Worm (Caenorhabditis elegans) whole organism, young adult: ENCODE data around the gene bath-23.

Source experiments
- B0261.1 ChIP-seq: sonication (generic microtip); optimal IDR thresholded peaks from 2 replicates; lab custom pipeline; 2016; ENCODE audit warnings: mild to moderate bottlenecking, missing genetic modification characterization, moderate library complexity, missing compliant biosample characterization
- C06A6.2 ChIP-seq: fragments of 200-800 bp; sonication (Bioruptor generic); conservative IDR thresholded peaks from 2 replicates; pipeline ENCODE4 v1.3.6; 2022; ENCODE audit warnings: missing genetic modification characterization, missing compliant biosample characterization
- D2030.7 ChIP-seq: fragments of 200-800 bp; sonication (Bioruptor generic); IDR thresholded peaks from 2 replicates; pipeline ENCODE4 v1.3.6; 2022; ENCODE audit warnings: missing genetic modification reagents, missing genetic modification characterization, missing compliant biosample characterization
- F10E7.11 ChIP-seq: sonication (generic microtip); optimal IDR thresholded peaks from 2 replicates; lab custom pipeline; 2017; ENCODE audit warnings: mild to moderate bottlenecking, missing genetic modification characterization, moderate library complexity, missing compliant biosample characterization
- F33H1.4 ChIP-seq: fragments of 200-800 bp; sonication (Bioruptor generic); IDR thresholded peaks from 2 replicates; pipeline ENCODE4 v1.3.6; 2022; ENCODE audit warnings: missing genetic modification reagents, missing genetic modification characterization, missing compliant biosample characterization
- F49E8.2 ChIP-seq: sonication (generic microtip); optimal IDR thresholded peaks from 3 replicates; lab custom pipeline; 2017; ENCODE audit warnings: missing genetic modification characterization, mild to moderate bottlenecking, missing compliant biosample characterization, antibody characterized with exemption, moderate library complexity; ENCODE audit not compliant: insufficient read depth
- F52B5.7 ChIP-seq: sonication (generic microtip); optimal IDR thresholded peaks from 2 replicates; lab custom pipeline; 2016; ENCODE audit warnings: mild to moderate bottlenecking, missing genetic modification characterization, missing compliant biosample characterization
- T07F8.4 ChIP-seq: sonication (generic microtip); optimal IDR thresholded peaks from 2 replicates; lab custom pipeline; 2016; ENCODE audit warnings: mild to moderate bottlenecking, missing genetic modification characterization, moderate library complexity, missing compliant biosample characterization
- Y53F4B.3 ChIP-seq: fragments of 200-800 bp; sonication (Bioruptor generic); IDR thresholded peaks from 2 replicates; pipeline ENCODE4 v1.3.6; 2022; ENCODE audit warnings: missing genetic modification reagents, missing genetic modification characterization, missing compliant biosample characterization
- Y95B8A.8 ChIP-seq: fragments of 200-800 bp; sonication (Bioruptor generic); IDR thresholded peaks from 2 replicates; pipeline ENCODE4 v1.3.6; 2022; ENCODE audit warnings: missing genetic modification reagents, missing genetic modification characterization, missing compliant biosample characterization
- akir-1 ChIP-seq: fragments of 200-800 bp; sonication (Bioruptor generic); optimal IDR thresholded peaks from 2 replicates; lab custom pipeline; 2018; ENCODE audit warnings: mild to moderate bottlenecking, missing genetic modification characterization, moderate library complexity, missing compliant biosample characterization
- ccch-3 ChIP-seq: fragments of 200-800 bp; sonication (Bioruptor generic); optimal IDR thresholded peaks from 2 replicates; lab custom pipeline; 2018; ENCODE audit warnings: mild to moderate bottlenecking, missing genetic modification characterization, missing compliant biosample characterization
- ceh-27 ChIP-seq: fragments of 200-800 bp; sonication (Bioruptor generic); optimal IDR thresholded peaks from 2 replicates; lab custom pipeline; 2018; ENCODE audit warnings: mild to moderate bottlenecking, missing genetic modification characterization, moderate library complexity, missing compliant biosample characterization
- dox-1 ChIP-seq: fragments of 200-800 bp; sonication (Bioruptor generic); IDR thresholded peaks from 2 replicates; pipeline ENCODE4 v1.3.6; 2022; ENCODE audit warnings: missing genetic modification reagents, missing genetic modification characterization, missing compliant biosample characterization
- efl-1 ChIP-seq: fragments of 150-350 bp; optimal IDR thresholded peaks from 2 replicates; lab custom pipeline; 2014; ENCODE audit warnings: missing biosample characterization, missing genetic modification reagents, missing genetic modification characterization
- ekl-4 ChIP-seq: fragments of 200-800 bp; sonication (Bioruptor generic); IDR thresholded peaks from 2 replicates; pipeline ENCODE4 v1.3.6; 2022; ENCODE audit warnings: missing genetic modification reagents, missing genetic modification characterization, missing compliant biosample characterization
- hmg-1.2 ChIP-seq: fragments of 200-800 bp; sonication (Bioruptor generic); IDR thresholded peaks from 2 replicates; pipeline ENCODE4 v1.3.6; 2022; ENCODE audit warnings: missing genetic modification reagents, missing genetic modification characterization, missing compliant biosample characterization
- hmg-20 ChIP-seq: fragments of 200-800 bp; sonication (Bioruptor generic); IDR thresholded peaks from 2 replicates; pipeline ENCODE4 v1.3.6; 2022; ENCODE audit warnings: missing genetic modification reagents, missing genetic modification characterization, missing compliant biosample characterization
- hsf-1 ChIP-seq: fragments of 200-800 bp; sonication (Bioruptor generic); IDR thresholded peaks from 2 replicates; pipeline ENCODE4 v1.3.6; 2022; ENCODE audit warnings: missing genetic modification reagents, missing genetic modification characterization, missing compliant biosample characterization
- lin-26 ChIP-seq: fragments of 200-800 bp; sonication (Bioruptor generic); IDR thresholded peaks from 2 replicates; pipeline ENCODE4 v1.3.6; 2022; ENCODE audit warnings: missing genetic modification reagents, missing genetic modification characterization, missing compliant biosample characterization
- lin-35 ChIP-seq, 3 experiments: fragments of 150-350 bp in 2 of 3; sonication (generic microtip) in 1 of 3; optimal IDR thresholded peaks; 2 replicates each; lab custom pipeline; 2014 to 2018; ENCODE audit warnings: missing biosample characterization in 3 of 3, missing genetic modification characterization in 3 of 3, missing genetic modification reagents in 3 of 3
- lsl-1 ChIP-seq: fragments of 200-800 bp; sonication (Bioruptor generic); optimal IDR thresholded peaks from 2 replicates; lab custom pipeline; 2018; ENCODE audit warnings: mild to moderate bottlenecking, missing genetic modification characterization, moderate library complexity, missing compliant biosample characterization
- madf-6 ChIP-seq: fragments of 200-800 bp; sonication (Bioruptor generic); IDR thresholded peaks from 2 replicates; pipeline ENCODE4 v1.3.6; 2022; ENCODE audit warnings: missing genetic modification reagents, missing genetic modification characterization, missing compliant biosample characterization
- madf-8 ChIP-seq: fragments of 200-800 bp; sonication (Bioruptor generic); conservative IDR thresholded peaks from 2 replicates; pipeline ENCODE4 v1.3.6; 2022; ENCODE audit warnings: missing genetic modification reagents, missing genetic modification characterization, missing compliant biosample characterization
- mcd-1 ChIP-seq: fragments of 200-800 bp; sonication (Bioruptor generic); IDR thresholded peaks from 2 replicates; pipeline ENCODE4 v1.3.6; 2022; ENCODE audit warnings: missing genetic modification reagents, missing genetic modification characterization, missing compliant biosample characterization
- nfya-2 ChIP-seq: fragments of 200-800 bp; sonication (Bioruptor generic); IDR thresholded peaks from 2 replicates; pipeline ENCODE4 v1.3.6; 2022; ENCODE audit warnings: missing genetic modification reagents, missing genetic modification characterization, missing compliant biosample characterization
- nfyb-1 ChIP-seq: fragments of 200-800 bp; sonication (Bioruptor generic); IDR thresholded peaks from 2 replicates; pipeline ENCODE4 v1.3.6; 2022; ENCODE audit warnings: missing genetic modification reagents, missing genetic modification characterization, missing compliant biosample characterization
- nhr-120 ChIP-seq: fragments of 200-800 bp; sonication (Bioruptor generic); IDR thresholded peaks from 2 replicates; pipeline ENCODE4 v1.3.6; 2022; ENCODE audit warnings: missing genetic modification characterization, missing compliant biosample characterization
- rcor-1 ChIP-seq: fragments of 200-800 bp; sonication (Bioruptor generic); IDR thresholded peaks from 2 replicates; pipeline ENCODE4 v1.3.6; 2022; ENCODE audit warnings: missing genetic modification reagents, missing genetic modification characterization, missing compliant biosample characterization
- snpc-3.4 ChIP-seq: sonication (generic microtip); optimal IDR thresholded peaks from 2 replicates; lab custom pipeline; 2017; ENCODE audit warnings: missing genetic modification characterization, mild to moderate bottlenecking, missing compliant biosample characterization, antibody characterized with exemption, moderate library complexity, missing genotype, missing genetic modification reagents
- tlf-1 ChIP-seq: fragments of 200-800 bp; sonication (Bioruptor generic); optimal IDR thresholded peaks from 2 replicates; lab custom pipeline; 2018; ENCODE audit warnings: mild to moderate bottlenecking, missing genetic modification characterization, missing compliant biosample characterization
- xnd-1 ChIP-seq: sonication (generic microtip); optimal IDR thresholded peaks from 2 replicates; lab custom pipeline; 2016; ENCODE audit warnings: missing genotype, missing genetic modification reagents, missing genetic modification characterization, missing compliant biosample characterization
- zim-3 ChIP-seq: sonication (generic microtip); optimal IDR thresholded peaks from 2 replicates; lab custom pipeline; 2017; ENCODE audit warnings: mild to moderate bottlenecking, missing genetic modification characterization, moderate library complexity, missing compliant biosample characterization
- ztf-18 ChIP-seq: sonication (generic microtip); optimal IDR thresholded peaks from 2 replicates; lab custom pipeline; 2016; ENCODE audit warnings: missing genotype, mild to moderate bottlenecking, missing genetic modification characterization, missing compliant biosample characterization
- ztf-28 ChIP-seq: fragments of 200-800 bp; sonication (Bioruptor generic); IDR thresholded peaks from 2 replicates; pipeline ENCODE4 v1.3.6; 2022; ENCODE audit warnings: missing genetic modification reagents, missing genetic modification characterization, missing compliant biosample characterization
- ztf-6 ChIP-seq: fragments of 200-800 bp; sonication (Bioruptor generic); IDR thresholded peaks from 2 replicates; pipeline ENCODE4 v1.3.6; 2022; ENCODE audit warnings: missing genetic modification reagents, missing genetic modification characterization, missing compliant biosample characterization

bath-23 gene

DNA sequence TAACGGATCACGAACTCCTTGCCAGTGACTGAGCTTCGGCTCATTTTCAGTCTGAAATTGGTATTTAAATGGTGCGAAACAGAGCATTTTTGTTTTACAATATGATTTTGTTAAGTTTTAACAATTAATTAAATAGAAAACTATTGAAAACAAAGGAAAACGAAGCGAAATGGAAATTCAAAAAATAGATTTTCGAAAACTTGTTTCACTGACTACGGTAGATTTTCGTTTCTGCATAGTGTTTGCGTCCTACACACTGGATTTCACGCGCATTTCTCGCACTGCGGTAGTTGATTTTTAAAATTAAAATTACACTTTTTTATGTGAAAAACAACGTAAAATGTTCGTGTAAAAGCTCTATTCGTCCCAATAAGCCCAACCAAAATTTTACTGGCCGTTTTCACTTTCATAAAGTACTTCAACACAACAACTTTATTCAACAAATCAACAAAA, 24.8 kb upstream of the bath-23 start, which contains the start of gene bath-30 (continued):
- no peak for TF ChIP-seq nfya-2
- peak; percentile 52 for TF ChIP-seq madf-6 (GFP tag; lab: Robert Waterston, UW)
- no peak for TF ChIP-seq hsf-1 (GFP tag; lab: Robert Waterston, UW)
- TF ChIP-seq F49E8.2 (tag; lab: Kevin White, UChicago), result peak; percentile 13
- no peak for TF ChIP-seq C06A6.2
- TF ChIP-seq mcd-1 (GFP tag; lab: Robert Waterston, UW), result no peak
- TF ChIP-seq T07F8.4, result no peak
- no peak for TF ChIP-seq rcor-1 (GFP tag; lab: Robert Waterston, UW)
- no peak for TF ChIP-seq snpc-3.4
- no peak for TF ChIP-seq tlf-1 (GFP tag; lab: Kevin White, UChicago)

DNA sequence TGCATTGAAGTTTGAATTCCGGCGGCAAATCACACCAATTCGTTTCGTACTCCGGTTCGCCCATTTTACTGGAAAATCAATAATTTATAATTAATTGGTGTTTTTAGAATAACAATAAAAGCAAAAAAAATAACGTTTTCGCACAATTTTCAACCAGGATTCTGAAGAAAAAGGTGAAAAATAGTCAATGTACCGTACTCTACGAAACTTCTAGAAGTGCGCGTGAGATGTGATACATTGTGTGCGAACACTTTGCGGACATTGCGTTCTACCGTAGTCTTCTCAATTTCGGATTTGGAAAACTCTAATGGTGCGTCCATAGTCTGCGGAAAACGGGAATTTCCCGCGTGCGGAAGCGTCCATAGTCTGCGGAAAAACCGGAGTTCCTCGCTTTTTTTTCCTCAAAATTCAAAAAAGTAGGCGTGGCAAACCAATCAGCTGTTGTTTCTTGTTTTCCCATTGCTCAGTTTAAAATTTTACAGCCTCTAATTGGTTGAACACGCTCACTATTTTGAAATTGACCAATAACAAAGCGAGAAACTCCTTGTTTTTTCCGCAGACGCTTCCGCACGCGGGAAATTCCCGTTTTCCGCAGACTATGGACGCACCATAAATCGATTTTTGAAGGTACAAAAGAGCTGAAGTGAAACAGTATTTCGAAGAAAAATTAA, 23.0 kb upstream of the bath-23 start, which contains the start of the genes F14D2.14 and bath-29:
F14D2.14 (minus strand) TSS at position 51 of the 671 bp plus-strand sequence.
bath-29 (plus strand) TSS at position 621 of the 671 bp plus-strand sequence.
- TF ChIP-seq hsf-1 (GFP tag; lab: Robert Waterston, UW), result peak; percentile 90
- peak; percentile 51 for TF ChIP-seq D2030.7 (GFP tag; lab: Robert Waterston, UW)
- TF ChIP-seq ceh-27 (GFP tag; lab: Kevin White, UChicago), result no peak
- TF ChIP-seq ekl-4 (GFP tag; lab: Robert Waterston, UW), result 0 out of 2 replicates have a peak, but pooled peaks have one; percentile 23
- no peak for TF ChIP-seq lin-35 (GFP tag; optimal IDR thresholded peaks at IDR 0.05; lab: Kevin White, UChicago)
- no peak for TF ChIP-seq akir-1 (GFP tag; lab: Kevin White, UChicago)
- TF ChIP-seq lin-26 (GFP tag; lab: Robert Waterston, UW), result no peak
- peak; percentile 70; the same call in 1 of the 2 replicates for TF ChIP-seq nfyb-1
- no peak for TF ChIP-seq ccch-3 (GFP tag; lab: Kevin White, UChicago)
- 0 out of 2 replicates have a peak, but pooled peaks have one; percentile 10 for TF ChIP-seq Y95B8A.8 (GFP tag; lab: Robert Waterston, UW)
- TF ChIP-seq zim-3 (tag; lab: Kevin White, UChicago), result no peak
- TF ChIP-seq madf-8 (GFP tag; lab: Robert Waterston, UW), result 0 out of 2 replicates have a peak, but pooled peaks have one; percentile 45
- peak; percentile 40; the same call in 1 of the 2 replicates for TF ChIP-seq dox-1
- TF ChIP-seq ztf-6 (GFP tag; lab: Robert Waterston, UW), result no peak
- TF ChIP-seq mcd-1 (GFP tag; lab: Robert Waterston, UW), result 0 out of 2 replicates have a peak, but pooled peaks have one; percentile 15
- no peak for TF ChIP-seq ztf-28 (GFP tag; lab: Robert Waterston, UW)
- TF ChIP-seq hmg-1.2, result 0 out of 2 replicates have a peak, but pooled peaks have one; percentile 5
- TF ChIP-seq F33H1.4 (GFP tag; lab: Robert Waterston, UW), result no peak
- TF ChIP-seq efl-1 (GFP tag; lab: Kevin White, UChicago), result peak; percentile 0
- no peak for TF ChIP-seq F10E7.11
- TF ChIP-seq xnd-1 (tag; lab: Kevin White, UChicago), result peak; percentile 15
- TF ChIP-seq B0261.1, result no peak
- no peak for TF ChIP-seq nhr-120 (GFP tag; lab: Robert Waterston, UW)
- peak; percentile 84 for TF ChIP-seq madf-6 (GFP tag; lab: Robert Waterston, UW)
- TF ChIP-seq F52B5.7 (tag; lab: Kevin White, UChicago), result no peak
- no peak for TF ChIP-seq hmg-20 (GFP tag; lab: Robert Waterston, UW)
- TF ChIP-seq lsl-1 (GFP tag; lab: Kevin White, UChicago), result peak; percentile 71
- no peak for TF ChIP-seq ztf-18 (tag; lab: Kevin White, UChicago)
- peak; percentile 15; the same call in 1 of the 2 replicates for TF ChIP-seq rcor-1 (GFP tag; lab: Robert Waterston, UW)
- no peak for TF ChIP-seq Y53F4B.3 (GFP tag; lab: Robert Waterston, UW)
